Fruit fly (Drosophila melanogaster): Measurements from ENCODE around the gene klu.

DNA sequence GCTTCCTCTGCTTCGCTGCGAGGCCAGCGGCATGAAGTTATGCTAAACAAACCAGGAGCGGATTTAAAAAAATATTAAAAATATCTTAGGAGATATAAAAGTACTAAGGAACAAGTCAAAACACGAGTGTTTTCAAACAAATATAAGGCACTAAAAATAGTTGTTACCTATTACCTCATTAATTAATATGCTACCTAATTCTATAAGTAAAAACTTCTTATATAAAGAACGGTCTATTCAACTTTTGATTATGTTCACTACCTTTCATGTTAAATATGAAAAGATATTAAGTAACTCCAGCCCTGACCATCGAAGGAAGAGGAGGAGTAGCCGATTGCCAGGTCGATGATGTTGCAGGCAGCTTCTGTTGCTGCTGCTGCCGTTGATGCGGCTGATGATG, 32.5 kb downstream of the klu start:
- TF ChIP-seq CTCF (optimal IDR thresholded peaks at IDR 0.05) (no peak), CG8478 (optimal IDR thresholded peaks at IDR 0.05) (no peak)
